Worm (Caenorhabditis elegans) whole organism, L4/young adult: ENCODE measurements around the gene msp-74.

Experiments used
- W03F9.2 ChIP-seq: fragments of 150-350 bp; optimal IDR thresholded peaks from 2 replicates; lab custom pipeline; 2014; ENCODE audit warnings: missing biosample characterization, missing genetic modification characterization
- him-1 ChIP-seq: sonication (generic microtip); optimal IDR thresholded peaks from 2 replicates; lab custom pipeline; 2016; ENCODE audit warnings: missing genotype, missing genetic modification reagents, missing genetic modification characterization, missing compliant biosample characterization

ce11 chrII:5085450-5085849, 29.7 kb downstream of the msp-74 start, which contains the start of gene txt-9:
- TF ChIP-seq him-1 (tag; lab: Kevin White, UChicago) (no peak), W03F9.2 (no peak)
